Fruit fly (Drosophila melanogaster) whole organism, embryonic: Measurements from ENCODE around the gene lab.

ENCODE experiments used
- Atf3 ChIP-seq: fragments of 200-800 bp; sonication (Bioruptor generic); optimal IDR thresholded peaks from 3 replicates; lab custom pipeline; 2016; ENCODE audit warnings: missing biosample characterization, missing genetic modification characterization
- CG10267 ChIP-seq: fragments of 200-800 bp; sonication (Bioruptor generic); optimal IDR thresholded peaks from 2 replicates; lab custom pipeline; 2018; ENCODE audit warnings: missing biosample characterization, mild to moderate bottlenecking, missing genetic modification characterization, moderate library complexity
- CG11085 ChIP-seq: fragments of 200-800 bp; sonication (Bioruptor generic); IDR thresholded peaks from 2 replicates; pipeline ENCODE4 v1.3.6; 2022; ENCODE audit warnings: missing biosample characterization, missing genetic modification characterization
- CG11398 ChIP-seq: fragments of 200-800 bp; sonication (Bioruptor generic); optimal IDR thresholded peaks from 2 replicates; lab custom pipeline; 2016; ENCODE audit warnings: missing biosample characterization, missing genetic modification characterization
- CG11696 ChIP-seq: fragments of 200-800 bp; sonication (Bioruptor generic); IDR thresholded peaks from 2 replicates; pipeline ENCODE4 v1.3.6; 2022; ENCODE audit warnings: missing biosample characterization, missing genetic modification characterization
- CG12071 ChIP-seq: fragments of 200-800 bp; sonication (Bioruptor generic); optimal IDR thresholded peaks from 3 replicates; lab custom pipeline; 2018; ENCODE audit warnings: missing biosample characterization, mild to moderate bottlenecking, missing genetic modification characterization
- CG12659 ChIP-seq: fragments of 200-800 bp; sonication (Bioruptor generic); optimal IDR thresholded peaks from 3 replicates; lab custom pipeline; 2017; ENCODE audit warnings: mild to moderate bottlenecking, missing biosample characterization, missing genetic modification reagents, missing genetic modification characterization
- CG13123 ChIP-seq: fragments of 200-800 bp; sonication (Bioruptor generic); optimal IDR thresholded peaks from 2 replicates; lab custom pipeline; 2016; ENCODE audit warnings: missing biosample characterization, missing genetic modification characterization
- CG14014 ChIP-seq: fragments of 200-800 bp; sonication (Bioruptor generic); IDR thresholded peaks from 2 replicates; pipeline ENCODE4 v1.3.6; 2022; ENCODE audit warnings: missing biosample characterization, missing genetic modification characterization
- CG18619 ChIP-seq: fragments of 200-800 bp; sonication (Bioruptor generic); optimal IDR thresholded peaks from 3 replicates; lab custom pipeline; 2017; ENCODE audit warnings: missing biosample characterization, mild to moderate bottlenecking, missing genetic modification characterization
- CG2199 ChIP-seq: fragments of 200-800 bp; sonication (Bioruptor generic); IDR thresholded peaks from 3 replicates; pipeline ENCODE4 v1.3.6; 2022; ENCODE audit warnings: missing biosample characterization, missing genetic modification characterization
- CG31388 ChIP-seq: fragments of 200-800 bp; sonication (Bioruptor generic); optimal IDR thresholded peaks from 2 replicates; lab custom pipeline; 2016; ENCODE audit warnings: missing biosample characterization, missing genetic modification characterization
- CG32767 ChIP-seq: fragments of 200-800 bp; sonication (Bioruptor generic); IDR thresholded peaks from 2 replicates; pipeline ENCODE4 v1.3.6; 2022; ENCODE audit warnings: missing biosample characterization, missing genetic modification characterization
- CG32772 ChIP-seq: fragments of 200-800 bp; sonication (Bioruptor generic); IDR thresholded peaks from 2 replicates; pipeline ENCODE4 v1.3.6; 2022; ENCODE audit warnings: missing biosample characterization, missing genetic modification characterization
- CG3726 ChIP-seq: fragments of 200-800 bp; sonication (Bioruptor generic); IDR thresholded peaks from 3 replicates; pipeline ENCODE4, ENCODE4 v1.3.6; 2022; ENCODE audit warnings: missing biosample characterization, missing genetic modification characterization
- CG6689 ChIP-seq: fragments of 200-800 bp; sonication (Bioruptor generic); IDR thresholded peaks from 2 replicates; pipeline ENCODE4 v1.3.6; 2022; ENCODE audit warnings: missing biosample characterization, missing genetic modification characterization
- CG7372 ChIP-seq: fragments of 200-800 bp; sonication (Bioruptor generic); IDR thresholded peaks from 2 replicates; pipeline ENCODE4 v1.3.6; 2022; ENCODE audit warnings: missing biosample characterization, missing genetic modification characterization
- CG7745 ChIP-seq: fragments of 200-800 bp; sonication (Bioruptor generic); optimal IDR thresholded peaks from 2 replicates; lab custom pipeline; 2018; ENCODE audit warnings: missing biosample characterization, mild to moderate bottlenecking, missing genetic modification characterization, moderate library complexity
- CG7839 ChIP-seq: fragments of 200-800 bp; sonication (Bioruptor generic); optimal IDR thresholded peaks from 3 replicates; lab custom pipeline; 2018; ENCODE audit warnings: missing biosample characterization, mild to moderate bottlenecking, missing genetic modification characterization, moderate library complexity
- CG7963 ChIP-seq: fragments of 200-800 bp; sonication (Bioruptor generic); IDR thresholded peaks from 3 replicates; pipeline ENCODE4 v1.3.6; 2022; ENCODE audit warnings: missing biosample characterization, missing genetic modification characterization; ENCODE audit not compliant: partially characterized antibody
- CG8089 ChIP-seq: fragments of 200-800 bp; sonication (Bioruptor generic); optimal IDR thresholded peaks from 3 replicates; lab custom pipeline; 2016; ENCODE audit warnings: missing biosample characterization, missing genetic modification characterization
- CG8359 ChIP-seq: fragments of 200-800 bp; sonication (Bioruptor generic); optimal IDR thresholded peaks from 2 replicates; lab custom pipeline; 2017; ENCODE audit warnings: missing biosample characterization, mild to moderate bottlenecking, missing genetic modification characterization, borderline replicate concordance
- CG8765 ChIP-seq: fragments of 200-800 bp; sonication (Bioruptor generic); IDR thresholded peaks from 2 replicates; pipeline ENCODE4 v1.3.6; 2022; ENCODE audit warnings: missing biosample characterization, missing genetic modification characterization
- CG8944 ChIP-seq: fragments of 200-800 bp; sonication (Bioruptor generic); optimal IDR thresholded peaks from 3 replicates; lab custom pipeline; 2016; ENCODE audit warnings: missing biosample characterization, missing genetic modification characterization
- CHES-1-like ChIP-seq: fragments of 200-800 bp; sonication (Bioruptor generic); optimal IDR thresholded peaks from 2 replicates; lab custom pipeline; 2016; ENCODE audit warnings: missing biosample characterization, missing genetic modification characterization
- Chrac-16 ChIP-seq: fragments of 200-800 bp; sonication (Bioruptor generic); optimal IDR thresholded peaks from 3 replicates; lab custom pipeline; 2016; ENCODE audit warnings: missing biosample characterization, missing genetic modification characterization
- Dfd ChIP-seq, 2 experiments: fragments of >200 bp; optimal IDR thresholded peaks; 2 replicates each; lab custom pipeline; 2017; ENCODE audit warnings: missing biosample characterization in 2 of 2, missing genetic modification characterization in 2 of 2
- Gsc ChIP-seq: fragments of 200-800 bp; sonication (Bioruptor generic); IDR thresholded peaks from 2 replicates; pipeline ENCODE4 v1.3.6; 2022; ENCODE audit warnings: missing biosample characterization, missing genetic modification characterization
- Hmr ChIP-seq: fragments of 200-800 bp; sonication (Bioruptor generic); optimal IDR thresholded peaks from 3 replicates; lab custom pipeline; 2017; ENCODE audit warnings: mild to moderate bottlenecking, missing biosample characterization, missing genetic modification reagents, missing genetic modification characterization
- Nf-YB ChIP-seq: fragments of 200-800 bp; sonication (Bioruptor generic); optimal IDR thresholded peaks from 3 replicates; lab custom pipeline; 2019; ENCODE audit warnings: missing biosample characterization, mild to moderate bottlenecking, missing genetic modification characterization, moderate library complexity
- Optix ChIP-seq: fragments of 200-800 bp; sonication (Bioruptor generic); IDR thresholded peaks from 3 replicates; pipeline ENCODE4 v1.3.6; 2022; ENCODE audit warnings: missing biosample characterization, missing genetic modification characterization
- Scr ChIP-seq: fragments of 200-800 bp; sonication (Bioruptor generic); IDR thresholded peaks from 2 replicates; pipeline ENCODE4 v1.3.6; 2022; ENCODE audit warnings: missing biosample characterization, missing genetic modification characterization; ENCODE audit not compliant: partially characterized antibody
- Sin3A ChIP-seq: fragments of >200 bp; optimal IDR thresholded peaks from 2 replicates; lab custom pipeline; 2018
- bowl ChIP-seq: fragments of 200-800 bp; sonication (Bioruptor generic); IDR thresholded peaks from 2 replicates; pipeline ENCODE4 v1.3.6; 2022; ENCODE audit warnings: missing biosample characterization, missing genetic modification characterization
- cas ChIP-seq: fragments of 200-800 bp; sonication (Bioruptor generic); IDR thresholded peaks from 2 replicates; pipeline ENCODE4 v1.3.6; 2022; ENCODE audit warnings: missing biosample characterization, missing genetic modification characterization
- caup ChIP-seq: fragments of 200-800 bp; sonication (Bioruptor generic); optimal IDR thresholded peaks from 3 replicates; lab custom pipeline; 2017; ENCODE audit warnings: missing biosample characterization, mild to moderate bottlenecking, missing genetic modification characterization, moderate library complexity; ENCODE audit not compliant: severe bottlenecking
- crol ChIP-seq: fragments of 200-800 bp; sonication (Bioruptor generic); IDR thresholded peaks from 2 replicates; pipeline ENCODE4 v1.3.6; 2022; ENCODE audit warnings: missing biosample characterization, missing genetic modification characterization
- crp ChIP-seq, 2 experiments: fragments of 200-800 bp; sonication (Bioruptor generic); optimal IDR thresholded peaks; 2 replicates in 1 of 2; 3 replicates in 1 of 2; lab custom pipeline; 2017; ENCODE audit warnings: missing biosample characterization in 2 of 2, missing genetic modification characterization in 2 of 2, mild to moderate bottlenecking in 1 of 2, moderate library complexity in 1 of 2
- ems ChIP-seq: fragments of 200-800 bp; sonication (Bioruptor generic); optimal IDR thresholded peaks from 3 replicates; lab custom pipeline; 2016; ENCODE audit warnings: missing biosample characterization, missing genetic modification characterization
- eve ChIP-seq, 2 experiments: fragments of >200 bp; optimal IDR thresholded peaks; 2 replicates each; lab custom pipeline; 2017; ENCODE audit warnings: missing biosample characterization in 2 of 2, missing genetic modification characterization in 2 of 2
- gce ChIP-seq: fragments of 200-800 bp; sonication (Bioruptor generic); IDR thresholded peaks from 3 replicates; pipeline ENCODE4 v1.3.6; 2022; ENCODE audit warnings: missing biosample characterization, missing genetic modification characterization
- ken ChIP-seq: fragments of 200-800 bp; sonication (Bioruptor generic); IDR thresholded peaks from 3 replicates; pipeline ENCODE4 v1.3.6; 2022; ENCODE audit warnings: missing biosample characterization, missing genetic modification characterization
- klu ChIP-seq: fragments of 200-800 bp; sonication (Bioruptor generic); IDR thresholded peaks from 2 replicates; pipeline ENCODE4 v1.3.6; 2022; ENCODE audit warnings: missing biosample characterization, missing genetic modification characterization
- nau ChIP-seq: fragments of 200-800 bp; sonication (Bioruptor generic); optimal IDR thresholded peaks from 3 replicates; lab custom pipeline; 2017; ENCODE audit warnings: missing biosample characterization, mild to moderate bottlenecking, missing genetic modification characterization, missing genetic modification reagents
- nerfin-1 ChIP-seq: fragments of 200-800 bp; sonication (Bioruptor generic); optimal IDR thresholded peaks from 3 replicates; lab custom pipeline; 2019; ENCODE audit warnings: missing biosample characterization, mild to moderate bottlenecking, missing genetic modification characterization, moderate library complexity
- ro ChIP-seq: fragments of 200-800 bp; sonication (Bioruptor generic); IDR thresholded peaks from 2 replicates; pipeline ENCODE4 v1.3.6; 2022; ENCODE audit warnings: missing biosample characterization, missing genetic modification characterization
- row ChIP-seq: fragments of 200-800 bp; sonication (Bioruptor generic); IDR thresholded peaks from 3 replicates; pipeline ENCODE4 v1.3.6; 2022; ENCODE audit warnings: missing biosample characterization, missing genetic modification characterization
- seq ChIP-seq: fragments of 200-800 bp; sonication (Bioruptor generic); IDR thresholded peaks from 2 replicates; pipeline ENCODE4 v1.3.6; 2022; ENCODE audit warnings: missing biosample characterization, missing genetic modification characterization
- sqz ChIP-seq: fragments of 200-800 bp; sonication (Bioruptor generic); optimal IDR thresholded peaks from 3 replicates; lab custom pipeline; 2018; ENCODE audit warnings: missing biosample characterization, mild to moderate bottlenecking, missing genetic modification characterization
- sr ChIP-seq: fragments of 200-800 bp; sonication (Bioruptor generic); IDR thresholded peaks from 3 replicates; pipeline ENCODE4 v1.3.6; 2022; ENCODE audit warnings: missing biosample characterization, missing genetic modification characterization
- usp ChIP-seq: fragments of >200 bp; optimal IDR thresholded peaks from 2 replicates; lab custom pipeline; 2017; ENCODE audit warnings: missing biosample characterization, missing genetic modification characterization
- wor ChIP-seq: fragments of 200-800 bp; sonication (Bioruptor generic); IDR thresholded peaks from 2 replicates; pipeline ENCODE4 v1.3.6; 2022; ENCODE audit warnings: missing biosample characterization, missing genetic modification characterization

Gene lab

DNA sequence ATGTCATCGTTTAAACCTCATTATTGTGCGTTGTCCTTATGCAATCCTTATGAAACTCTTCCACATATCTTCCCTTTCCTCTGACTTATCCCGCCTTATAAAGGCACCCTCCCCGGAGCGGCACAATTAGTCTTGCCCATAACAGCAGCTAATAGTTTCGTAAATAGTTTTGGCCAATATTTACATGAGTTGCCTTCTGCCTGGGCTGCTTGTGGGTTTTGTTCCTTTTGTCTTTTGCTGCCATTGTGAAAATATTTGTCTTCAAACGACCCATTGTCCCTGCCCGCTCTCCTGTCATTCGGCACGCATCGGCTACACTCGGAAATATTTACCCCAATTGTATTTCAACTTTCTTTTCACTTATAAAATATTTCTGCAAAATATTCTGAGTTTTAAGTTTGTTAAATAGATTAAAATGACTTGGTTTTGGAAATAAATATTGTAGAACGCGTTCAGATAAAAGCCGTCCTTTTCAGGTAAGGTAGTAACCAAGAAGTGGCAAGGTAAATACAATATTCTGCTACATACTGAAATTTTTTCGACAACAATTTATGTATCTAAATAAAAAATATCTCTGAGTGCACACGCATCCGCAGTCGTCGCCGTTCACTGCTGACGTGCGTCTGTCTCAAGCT lies 45.3 kb upstream of the lab start (continued):
- no peak for TF ChIP-seq usp (GFP tag; lab: Kevin White, UChicago)
- TF ChIP-seq CG11085: no peak
- TF ChIP-seq seq: no peak
- TF ChIP-seq CG18619 (GFP tag; lab: Kevin White, UChicago): no peak
- no peak for TF ChIP-seq CG32767
- no peak for TF ChIP-seq CG11398 (GFP tag; lab: Kevin White, UChicago)
- no peak for TF ChIP-seq Optix (GFP tag; lab: Robert Waterston, UW)
- TF ChIP-seq CG32772 (GFP tag; lab: Robert Waterston, UW): no peak
- TF ChIP-seq CG8359: peak; percentile 34
- TF ChIP-seq ems (GFP tag; lab: Kevin White, UChicago): no peak
- TF ChIP-seq ro: no peak
- 0 out of 2 replicates have a peak, but pooled peaks have one; percentile 22 for TF ChIP-seq CG6689 (GFP tag; lab: Robert Waterston, UW)
- no peak for TF ChIP-seq klu (GFP tag; lab: Robert Waterston, UW)
- TF ChIP-seq cas (GFP tag; lab: Robert Waterston, UW): no peak
- no peak for TF ChIP-seq Nf-YB (GFP tag; lab: Kevin White, UChicago)
- peak; percentile 42 for TF ChIP-seq nerfin-1 (tag; lab: Kevin White, UChicago)
- no peak for TF ChIP-seq CG31388 (GFP tag; lab: Kevin White, UChicago)
- TF ChIP-seq caup: no peak
- no peak for TF ChIP-seq nau (GFP tag; lab: Kevin White, UChicago)
- no peak for TF ChIP-seq sqz
- TF ChIP-seq CG7745: no peak
- no peak for TF ChIP-seq CG12659 (GFP tag; lab: Kevin White, UChicago)
- peak; percentile 51 for TF ChIP-seq CG10267 (tag; lab: Kevin White, UChicago)
- TF ChIP-seq CHES-1-like: no peak
- TF ChIP-seq wor (GFP tag; lab: Robert Waterston, UW): no peak
- no peak for TF ChIP-seq CG8944 (GFP tag; lab: Kevin White, UChicago)
- no peak for TF ChIP-seq sr (GFP tag; lab: Robert Waterston, UW)
- TF ChIP-seq row (GFP tag; lab: Robert Waterston, UW): peak; percentile 48; the same call in 1 of the 3 replicates
- TF ChIP-seq eve (GFP tag; optimal IDR thresholded peaks at IDR 0.05; lab: Kevin White, UChicago): peak in 1 of 2 experiments; percentile 68
- TF ChIP-seq CG8089 (GFP tag; lab: Kevin White, UChicago): no peak
- TF ChIP-seq Sin3A: no peak
- no peak for TF ChIP-seq CG7372 (GFP tag; lab: Robert Waterston, UW)
- no peak for TF ChIP-seq CG7963 (GFP tag; lab: Robert Waterston, UW)
- 0 out of 3 replicates have a peak, but pooled peaks have one; percentile 31 for TF ChIP-seq ken (GFP tag; lab: Robert Waterston, UW)
- TF ChIP-seq CG2199: no peak
- no peak for TF ChIP-seq CG8765
- no peak for TF ChIP-seq CG14014 (GFP tag; lab: Robert Waterston, UW)
- no peak for TF ChIP-seq Dfd (GFP tag; optimal IDR thresholded peaks at IDR 0.05; lab: Kevin White, UChicago)
- no peak for TF ChIP-seq Hmr (GFP tag; lab: Kevin White, UChicago)
- peak; percentile 3 for TF ChIP-seq Chrac-16 (GFP tag; lab: Kevin White, UChicago)
- TF ChIP-seq bowl (GFP tag; lab: Robert Waterston, UW): no peak
- TF ChIP-seq Gsc (GFP tag; lab: Robert Waterston, UW): no peak
- no peak for TF ChIP-seq CG3726 (GFP tag; lab: Robert Waterston, UW)
- no peak for TF ChIP-seq Scr
- no peak for TF ChIP-seq Atf3 (GFP tag; lab: Kevin White, UChicago)
- peak; percentile 47 for TF ChIP-seq CG7839 (tag; lab: Kevin White, UChicago)
- no peak for TF ChIP-seq CG11696 (GFP tag; lab: Robert Waterston, UW)
- TF ChIP-seq gce: no peak
- no peak for TF ChIP-seq CG13123 (GFP tag; lab: Kevin White, UChicago)
- no peak for TF ChIP-seq crol (GFP tag; lab: Robert Waterston, UW)
- no peak for TF ChIP-seq crp (GFP tag; optimal IDR thresholded peaks at IDR 0.05; lab: Kevin White, UChicago)
- no peak for TF ChIP-seq CG12071
